Fruit fly (Drosophila melanogaster): ENCODE measurements around the gene CG2129.

Gene CG2129

DNA sequence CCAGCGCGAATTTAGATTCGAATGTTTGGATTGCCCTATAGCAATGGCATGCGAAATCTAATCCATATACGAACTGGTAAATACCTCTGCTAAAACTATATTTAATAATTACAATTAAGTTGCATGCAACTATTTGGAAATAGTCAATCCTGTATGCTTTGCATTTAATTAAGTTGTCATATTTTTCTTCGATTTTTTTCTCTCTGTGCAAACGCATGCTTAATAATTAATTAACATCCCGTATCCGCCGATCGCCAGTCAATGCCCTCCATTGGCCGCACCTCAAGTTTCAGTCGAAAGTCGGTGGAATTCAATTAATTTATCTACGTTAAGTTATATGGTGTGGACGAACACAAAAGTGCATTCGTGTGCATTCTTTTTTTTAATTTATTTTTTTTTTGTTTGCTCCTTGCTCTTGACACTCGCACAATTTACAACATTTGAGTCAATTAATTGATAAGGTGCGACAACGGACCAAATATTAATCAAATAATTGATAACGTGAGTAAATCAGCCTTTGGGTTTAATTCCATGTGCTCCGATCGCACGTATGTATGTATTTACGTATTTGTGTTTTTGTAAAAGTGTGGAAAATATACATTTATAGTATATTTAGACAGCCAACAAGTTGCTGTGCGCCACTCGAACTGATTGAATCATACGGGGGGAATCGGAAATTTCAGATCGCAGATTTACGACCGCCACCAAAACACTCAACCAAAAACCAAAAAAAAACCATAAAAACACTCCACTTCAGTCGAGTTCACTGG is 39.2 kb upstream of the CG2129 start:
- TF ChIP-seq CG12768 (GFP tag; optimal IDR thresholded peaks at IDR 0.05) (no peak), cic (GFP tag; optimal IDR thresholded peaks at IDR 0.05) (peak; percentile 70), toe (GFP tag; optimal IDR thresholded peaks at IDR 0.05) (no peak), Mnt (GFP tag; optimal IDR thresholded peaks at IDR 0.05) (peak; percentile 77), CG5204 (GFP tag; optimal IDR thresholded peaks at IDR 0.05) (no peak), Crg-1 (GFP tag; optimal IDR thresholded peaks at IDR 0.05) (no peak), CG1620 (GFP tag; optimal IDR thresholded peaks at IDR 0.05) (no peak), CG11617 (GFP tag; optimal IDR thresholded peaks at IDR 0.05) (peak; percentile 11), kay (GFP tag; ENCODE audit: borderline replicate concordance) (peak; percentile 92), pad (GFP tag; optimal IDR thresholded peaks at IDR 0.05) (no peak), CG7045 (GFP tag; optimal IDR thresholded peaks at IDR 0.05) (no peak), Clk (GFP tag; optimal IDR thresholded peaks at IDR 0.05) (no peak), CG14711 (tag; optimal IDR thresholded peaks at IDR 0.05) (peak; percentile 11), bab1 (GFP tag; optimal IDR thresholded peaks at IDR 0.05) (no peak), Hr96 (GFP tag; optimal IDR thresholded peaks at IDR 0.05) (no peak), ovo (GFP tag; optimal IDR thresholded peaks at IDR 0.05) (no peak), CG7101 (tag; optimal IDR thresholded peaks at IDR 0.05) (no peak), tj (GFP tag; optimal IDR thresholded peaks at IDR 0.05) (peak; percentile 84), cnc (optimal IDR thresholded peaks at IDR 0.05) (no peak), CG33017 (tag; optimal IDR thresholded peaks at IDR 0.05) (no peak)

dm6 chrX:8107936-8108335 is 37.7 kb upstream of the CG2129 start:
- TF ChIP-seq CG5204 (GFP tag; optimal IDR thresholded peaks at IDR 0.05) = no peak
- no peak for TF ChIP-seq CG12768 (GFP tag; optimal IDR thresholded peaks at IDR 0.05)
- no peak for TF ChIP-seq ovo (GFP tag; optimal IDR thresholded peaks at IDR 0.05)
- TF ChIP-seq CG14711 (tag; optimal IDR thresholded peaks at IDR 0.05) = no peak
- TF ChIP-seq Crg-1 (GFP tag; optimal IDR thresholded peaks at IDR 0.05) = no peak
- TF ChIP-seq CG7101 (tag; optimal IDR thresholded peaks at IDR 0.05) = no peak
- TF ChIP-seq CG7045 (GFP tag; optimal IDR thresholded peaks at IDR 0.05) = no peak
- TF ChIP-seq CG1620 (GFP tag; optimal IDR thresholded peaks at IDR 0.05) = no peak

DNA sequence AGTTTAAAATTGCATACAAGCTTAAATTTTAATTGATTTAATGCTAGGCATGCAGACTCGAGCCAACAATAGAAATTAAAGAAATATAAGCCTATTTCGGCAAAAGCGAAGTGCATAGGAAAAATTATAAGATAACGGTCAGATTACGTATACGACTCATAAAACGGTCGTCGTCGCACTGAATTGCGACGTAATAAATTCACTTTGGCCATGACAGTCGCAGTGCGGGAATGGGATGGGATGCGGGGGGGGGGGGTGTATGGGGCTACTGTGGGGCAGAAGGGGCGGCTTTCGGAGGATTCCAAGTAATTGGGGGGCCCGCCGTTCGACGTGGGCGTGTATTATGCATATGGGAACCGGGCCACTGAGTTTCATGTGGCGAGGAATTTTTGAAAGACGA is 34.7 kb upstream of the CG2129 start:
- TF ChIP-seq cnc (optimal IDR thresholded peaks at IDR 0.05) (no peak), bab1 (GFP tag; optimal IDR thresholded peaks at IDR 0.05) (no peak), CG1620 (GFP tag; optimal IDR thresholded peaks at IDR 0.05) (no peak), CG5204 (GFP tag; optimal IDR thresholded peaks at IDR 0.05) (no peak), ovo (GFP tag; optimal IDR thresholded peaks at IDR 0.05) (peak; percentile 10), tj (GFP tag; optimal IDR thresholded peaks at IDR 0.05) (peak; percentile 68), Crg-1 (GFP tag; optimal IDR thresholded peaks at IDR 0.05) (no peak)

DNA sequence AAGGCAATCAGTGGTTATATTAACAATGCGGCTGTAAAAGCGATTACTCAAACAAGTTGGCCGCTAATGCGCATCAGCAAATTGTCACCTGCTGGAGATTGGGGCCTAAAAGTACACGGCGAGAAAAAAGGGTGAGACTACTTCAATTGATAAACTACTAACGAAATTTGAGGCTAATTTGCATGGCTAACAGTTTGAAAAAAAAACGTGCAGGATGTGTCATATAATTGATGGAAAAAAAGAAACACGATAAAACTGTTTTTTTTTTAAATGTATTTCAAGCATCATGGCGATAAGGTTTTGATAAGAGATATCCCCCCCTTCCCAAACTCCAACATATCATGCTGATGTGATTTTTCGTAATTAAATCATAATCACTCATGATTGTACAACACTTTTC is 32.9 kb upstream of the CG2129 start:
- TF ChIP-seq Hr96 (GFP tag; optimal IDR thresholded peaks at IDR 0.05) (no peak), CG7101 (tag; optimal IDR thresholded peaks at IDR 0.05) (peak; percentile 45), Mnt (GFP tag; optimal IDR thresholded peaks at IDR 0.05) (peak; percentile 16), tj (GFP tag; optimal IDR thresholded peaks at IDR 0.05) (peak; percentile 53), CG5204 (GFP tag; optimal IDR thresholded peaks at IDR 0.05) (peak; percentile 34), ovo (GFP tag; optimal IDR thresholded peaks at IDR 0.05) (no peak), CG11617 (GFP tag; optimal IDR thresholded peaks at IDR 0.05) (peak; percentile 64), CG7045 (GFP tag; optimal IDR thresholded peaks at IDR 0.05) (peak; percentile 15)

dm6 chrX:8113386-8114279 is 32.0 kb upstream of the CG2129 start:
- TF ChIP-seq kay (GFP tag; ENCODE audit: borderline replicate concordance) (peak; percentile 92), toe (GFP tag; optimal IDR thresholded peaks at IDR 0.05) (peak; percentile 28), CG7045 (GFP tag; optimal IDR thresholded peaks at IDR 0.05) (peak; percentile 63), Clk (GFP tag; optimal IDR thresholded peaks at IDR 0.05) (peak; percentile 15), tj (GFP tag; optimal IDR thresholded peaks at IDR 0.05) (no peak), CG14711 (tag; optimal IDR thresholded peaks at IDR 0.05) (peak; percentile 67), pad (GFP tag; optimal IDR thresholded peaks at IDR 0.05) (no peak), cic (GFP tag; optimal IDR thresholded peaks at IDR 0.05) (no peak), CG11617 (GFP tag; optimal IDR thresholded peaks at IDR 0.05) (no peak), CG7101 (tag; optimal IDR thresholded peaks at IDR 0.05) (peak; percentile 88), CG12768 (GFP tag; optimal IDR thresholded peaks at IDR 0.05) (peak; percentile 33), ovo (GFP tag; optimal IDR thresholded peaks at IDR 0.05) (no peak), Mnt (GFP tag; optimal IDR thresholded peaks at IDR 0.05) (peak; percentile 23), bab1 (GFP tag; optimal IDR thresholded peaks at IDR 0.05) (peak; percentile 51), Crg-1 (GFP tag; optimal IDR thresholded peaks at IDR 0.05) (peak; percentile 27), CG1620 (GFP tag; optimal IDR thresholded peaks at IDR 0.05) (peak; percentile 11), Hr96 (GFP tag; optimal IDR thresholded peaks at IDR 0.05) (peak; percentile 59), CG33017 (tag; optimal IDR thresholded peaks at IDR 0.05) (peak; percentile 78), CG5204 (GFP tag; optimal IDR thresholded peaks at IDR 0.05) (peak; percentile 68), cnc (optimal IDR thresholded peaks at IDR 0.05) (peak; percentile 93 to 96)
